Fruit fly (Drosophila melanogaster) whole organism: ENCODE measurements around the gene mEFTs.

Experiments
- CG8478 ChIP-seq: fragments of >200 bp; optimal IDR thresholded peaks from 2 replicates; lab custom pipeline; 2018; ENCODE audit warnings: inconsistent platforms
- Dll ChIP-seq: fragments of >200 bp; optimal IDR thresholded peaks from 2 replicates; lab custom pipeline; 2017
- EcR ChIP-seq, 2 experiments: fragments of >200 bp; optimal IDR thresholded peaks; 2 replicates each; lab custom pipeline; 2017; ENCODE audit warnings: missing biosample characterization in 2 of 2, missing genetic modification characterization in 2 of 2, missing genetic modification reagents in 2 of 2
- pan ChIP-seq: fragments of >200 bp; optimal IDR thresholded peaks from 2 replicates; lab custom pipeline; 2017
- psq ChIP-seq: fragments of >200 bp; optimal IDR thresholded peaks from 2 replicates; lab custom pipeline; 2017
- usp ChIP-seq: fragments of >200 bp; optimal IDR thresholded peaks from 2 replicates; lab custom pipeline; 2017; ENCODE audit warnings: missing biosample characterization, missing genetic modification characterization, mixed read lengths

The mEFTs gene

DNA sequence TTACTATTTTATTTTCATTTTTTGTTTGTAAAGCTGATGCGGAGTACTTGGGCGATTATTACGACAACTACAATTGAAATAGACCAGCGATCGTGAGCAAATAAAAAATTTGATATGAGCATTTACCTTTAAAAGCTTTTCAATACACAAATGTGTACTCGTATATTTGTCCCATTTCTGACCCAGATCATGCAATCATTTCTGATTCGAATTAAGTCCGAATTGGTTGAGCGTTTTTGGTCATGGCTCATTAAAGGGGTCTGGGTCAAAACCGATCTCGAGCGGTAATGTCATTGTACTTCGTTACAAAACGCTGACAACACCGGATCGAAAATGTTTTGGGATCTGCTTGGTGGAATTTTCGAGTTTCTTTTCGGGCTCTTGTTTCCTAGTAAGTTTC lies 14.6 kb downstream of the mEFTs start, which contains the start of gene CG43220:
Gene CG43220 (plus strand): TSS at position 301 of the 400 bp plus-strand sequence.
- TF ChIP-seq Dll (lab: Kevin White, UChicago): no peak
- TF ChIP-seq CG8478: no peak
- no peak for TF ChIP-seq psq
- no peak for TF ChIP-seq pan (lab: Kevin White, UChicago)
- TF ChIP-seq EcR (GFP tag; optimal IDR thresholded peaks at IDR 0.05; lab: Kevin White, UChicago): no peak
- TF ChIP-seq usp (GFP tag; lab: Kevin White, UChicago): no peak

DNA sequence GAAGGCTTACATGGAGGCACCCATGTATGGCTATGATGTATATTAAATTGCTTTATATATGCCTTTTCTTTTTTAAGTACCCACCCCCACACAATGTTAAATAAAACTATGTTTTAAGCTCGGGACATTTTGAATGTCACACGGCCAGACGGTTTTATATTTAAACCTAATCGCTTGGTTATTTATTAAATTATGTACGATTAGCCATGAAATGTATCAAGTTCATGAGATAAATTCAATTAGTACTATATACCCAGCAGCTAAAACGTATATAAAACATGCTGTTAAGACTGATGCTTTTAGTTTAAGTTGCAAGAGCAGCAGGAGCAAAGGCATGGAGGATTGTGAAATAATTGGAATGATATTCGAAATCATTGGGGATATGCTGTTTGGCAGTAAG lies 15.4 kb downstream of the mEFTs start, which contains the start of the genes CG43221 and CG43645:
Gene CG43221 (plus strand): TSS at position 301 of the 400 bp plus-strand sequence.
Gene CG43645 (plus strand): TSS at position 301 of the 400 bp plus-strand sequence.
- TF ChIP-seq usp (GFP tag; lab: Kevin White, UChicago) (no peak), EcR (GFP tag; optimal IDR thresholded peaks at IDR 0.05; lab: Kevin White, UChicago) (no peak), Dll (lab: Kevin White, UChicago) (no peak), pan (lab: Kevin White, UChicago) (no peak), CG8478 (no peak), psq (no peak)

DNA sequence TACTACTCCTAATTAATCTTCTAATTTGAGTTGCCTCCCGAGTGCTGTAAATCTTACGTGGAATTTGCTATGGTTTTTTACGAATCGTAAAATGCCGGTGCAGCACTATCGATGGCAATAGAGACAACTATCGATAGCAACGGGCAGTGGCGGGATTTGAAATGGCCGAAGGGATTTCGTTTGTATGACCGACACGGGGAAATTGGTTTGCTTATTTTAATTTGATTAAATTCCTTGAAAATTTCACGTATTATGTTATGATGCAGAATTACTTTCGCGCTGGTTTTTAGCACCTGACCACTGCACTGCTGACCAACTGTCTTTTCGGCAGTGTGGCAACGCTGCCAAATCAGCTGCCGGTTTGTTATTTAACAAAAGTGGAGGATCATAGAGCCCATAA lies 16.7 kb downstream of the mEFTs start, which contains the start of the genes GCS2beta and CG5131:
Gene GCS2beta (minus strand): TSS at position 134 of the 400 bp plus-strand sequence.
Gene CG5131 (plus strand): TSS at position 328 of the 400 bp plus-strand sequence.
- TF ChIP-seq Dll (lab: Kevin White, UChicago) (no peak), psq (no peak), CG8478 (no peak), pan (lab: Kevin White, UChicago) (no peak), EcR (GFP tag; optimal IDR thresholded peaks at IDR 0.05; lab: Kevin White, UChicago) (no peak)

DNA sequence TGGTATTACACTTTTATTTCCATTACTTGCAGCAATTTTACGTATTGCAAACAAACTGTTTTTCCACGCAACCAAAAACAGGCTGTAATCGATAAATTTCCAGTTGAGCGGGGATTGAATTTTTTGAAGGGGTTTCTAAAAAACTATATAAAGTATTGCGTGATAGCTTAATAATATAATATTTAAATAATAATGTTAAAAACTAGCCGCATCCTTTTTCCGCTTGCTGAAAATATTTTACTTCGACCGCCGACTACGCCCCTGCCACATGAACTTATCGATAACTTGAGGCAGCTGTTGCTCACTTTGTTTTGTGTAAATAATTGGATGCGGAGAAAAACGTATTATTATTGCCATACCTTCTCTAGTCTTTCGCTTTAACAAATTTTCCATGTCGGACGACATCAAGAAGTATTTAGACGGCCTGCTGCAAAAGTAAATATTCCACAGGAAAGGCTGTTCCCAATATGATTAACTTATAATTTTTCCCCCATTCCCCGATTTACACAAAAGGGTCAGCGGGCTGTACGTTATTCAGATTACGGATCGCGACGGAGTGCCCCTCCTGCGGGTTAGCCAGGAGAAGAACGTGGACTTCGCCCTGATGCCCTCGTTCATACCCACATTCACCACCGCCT lies 19.8 kb downstream of the mEFTs start, which contains the start of the genes fws and Lamtor3:
Gene fws (minus strand): TSS at position 87 of the 638 bp plus-strand sequence.
Gene Lamtor3 (plus strand): TSS at position 289 of the 638 bp plus-strand sequence.
- TF ChIP-seq usp (GFP tag; lab: Kevin White, UChicago) (no peak), CG8478 (no peak), psq (no peak), pan (lab: Kevin White, UChicago) (no peak), Dll (lab: Kevin White, UChicago) (no peak), EcR (GFP tag; optimal IDR thresholded peaks at IDR 0.05; lab: Kevin White, UChicago) (no peak)

DNA sequence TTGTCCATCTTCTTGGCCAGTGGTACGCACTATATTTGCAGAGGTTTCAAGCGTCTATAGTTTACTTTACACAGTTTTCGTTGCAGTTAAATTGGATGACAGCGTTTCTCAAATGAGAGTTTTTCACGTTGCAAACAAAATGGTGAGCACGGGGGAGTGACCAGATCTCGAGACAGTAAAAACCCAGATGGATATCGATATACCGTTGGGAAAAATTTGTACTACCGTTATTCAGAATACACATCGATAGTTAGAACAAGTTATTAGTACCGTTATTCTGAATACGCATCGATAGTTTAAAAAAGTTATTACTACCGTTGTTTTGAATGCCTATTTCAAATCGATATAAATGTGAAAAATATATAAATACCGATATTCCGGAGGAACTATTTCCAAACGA lies 23.2 kb downstream of the mEFTs start, which contains the start of gene cass:
Gene cass (minus strand): TSS at position 179 of the 400 bp plus-strand sequence.
- no peak for TF ChIP-seq pan (lab: Kevin White, UChicago)
- TF ChIP-seq psq: no peak
- no peak for TF ChIP-seq Dll (lab: Kevin White, UChicago)
- no peak for TF ChIP-seq EcR (GFP tag; optimal IDR thresholded peaks at IDR 0.05; lab: Kevin White, UChicago)
- no peak for TF ChIP-seq CG8478
- no peak for TF ChIP-seq usp (GFP tag; lab: Kevin White, UChicago)

DNA sequence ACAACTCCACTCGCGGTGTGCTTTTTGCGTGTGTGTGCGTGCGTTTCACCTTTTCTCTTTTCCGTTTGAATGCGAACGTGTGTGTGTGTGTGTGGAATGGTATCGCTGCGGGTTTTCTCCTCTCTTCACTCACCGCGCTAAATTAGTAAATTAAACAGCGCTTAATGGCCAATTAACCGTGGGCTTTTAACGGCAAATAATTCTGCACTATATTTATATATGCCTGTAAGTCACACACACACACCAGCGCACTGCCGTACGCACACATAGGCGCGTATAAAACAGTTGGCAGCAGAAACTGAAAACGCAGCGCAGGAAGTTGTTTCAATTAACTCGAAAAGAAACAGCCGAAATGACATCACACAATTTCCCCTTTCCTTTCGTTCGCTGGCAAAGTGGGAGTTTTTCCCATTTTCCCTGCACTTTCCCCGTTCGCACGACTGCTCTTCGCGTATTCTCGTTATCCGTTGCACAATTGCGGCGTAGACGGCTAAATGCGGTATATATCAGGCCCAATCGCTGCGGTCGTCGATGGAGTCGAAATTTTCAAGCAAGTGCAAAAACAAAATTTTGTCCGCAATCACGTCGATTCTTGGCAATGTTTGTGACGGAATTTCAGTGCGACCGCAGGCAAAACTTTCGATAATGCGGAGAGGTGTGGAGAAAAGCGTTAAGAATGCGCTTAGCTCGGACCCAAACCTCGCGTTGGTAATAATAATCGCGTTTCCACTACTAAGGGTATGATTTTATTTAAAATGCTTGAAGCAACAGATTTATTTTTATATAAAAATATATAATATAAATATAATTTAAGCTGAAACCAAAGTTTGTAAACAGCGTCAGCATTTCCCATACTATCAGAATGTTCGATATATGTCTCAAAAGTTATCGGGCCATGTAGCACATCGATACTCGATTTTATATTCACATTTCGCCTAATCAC lies 28.1 kb downstream of the mEFTs start, which contains the start of gene BicD:
Gene BicD (minus strand): TSS at position 634 of the 943 bp plus-strand sequence.
- TF ChIP-seq psq: no peak
- no peak for TF ChIP-seq Dll (lab: Kevin White, UChicago)
- TF ChIP-seq EcR (GFP tag; optimal IDR thresholded peaks at IDR 0.05; lab: Kevin White, UChicago): no peak
- TF ChIP-seq CG8478: no peak
- TF ChIP-seq pan (lab: Kevin White, UChicago): no peak
- no peak for TF ChIP-seq usp (GFP tag; lab: Kevin White, UChicago)

DNA sequence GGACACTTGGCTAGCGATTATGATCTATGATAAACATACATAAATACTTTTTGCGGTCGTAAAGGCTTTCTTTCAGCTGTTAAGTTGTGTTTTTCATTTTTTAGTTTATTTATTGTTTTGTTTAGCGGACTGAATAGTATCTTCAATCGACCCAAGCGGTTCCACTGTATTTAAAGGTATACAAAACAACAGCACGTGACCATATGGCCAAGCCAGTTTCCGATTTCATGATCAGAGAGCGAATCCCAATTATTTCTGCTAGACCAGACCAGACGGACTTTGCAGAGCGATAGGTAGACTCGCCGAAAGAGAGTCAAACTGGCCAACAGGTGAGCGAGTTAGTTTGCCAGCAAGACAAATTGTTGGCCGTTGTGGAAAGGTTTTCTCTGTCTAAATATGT lies 29.4 kb downstream of the mEFTs start, which contains the start of gene Sgt:
Gene Sgt (plus strand): TSS at position 80 of the 400 bp plus-strand sequence.
- TF ChIP-seq usp (GFP tag; lab: Kevin White, UChicago) (no peak), EcR (GFP tag; optimal IDR thresholded peaks at IDR 0.05; lab: Kevin White, UChicago) (no peak)

DNA sequence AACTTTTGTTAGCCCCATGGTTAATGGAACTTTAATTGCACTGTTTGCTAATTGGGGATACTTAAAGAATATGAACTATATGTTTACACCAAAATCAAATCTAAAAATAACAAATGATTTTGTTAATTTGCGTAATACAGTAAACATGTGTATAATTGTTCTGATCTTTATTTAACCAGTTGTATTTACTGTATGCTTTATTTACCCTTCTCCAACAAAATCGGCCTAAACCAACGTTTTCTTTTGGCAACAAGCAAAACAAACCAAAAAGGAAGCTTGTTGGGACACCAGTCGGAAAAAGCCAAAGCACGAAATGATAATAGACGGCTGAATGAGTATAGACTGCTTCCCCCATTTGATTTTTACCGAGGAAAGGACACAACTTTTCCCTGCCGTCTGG lies 30.3 kb downstream of the mEFTs start:
- TF ChIP-seq CG8478 (no peak), usp (GFP tag; lab: Kevin White, UChicago) (no peak), EcR (GFP tag; optimal IDR thresholded peaks at IDR 0.05; lab: Kevin White, UChicago) (no peak)

DNA sequence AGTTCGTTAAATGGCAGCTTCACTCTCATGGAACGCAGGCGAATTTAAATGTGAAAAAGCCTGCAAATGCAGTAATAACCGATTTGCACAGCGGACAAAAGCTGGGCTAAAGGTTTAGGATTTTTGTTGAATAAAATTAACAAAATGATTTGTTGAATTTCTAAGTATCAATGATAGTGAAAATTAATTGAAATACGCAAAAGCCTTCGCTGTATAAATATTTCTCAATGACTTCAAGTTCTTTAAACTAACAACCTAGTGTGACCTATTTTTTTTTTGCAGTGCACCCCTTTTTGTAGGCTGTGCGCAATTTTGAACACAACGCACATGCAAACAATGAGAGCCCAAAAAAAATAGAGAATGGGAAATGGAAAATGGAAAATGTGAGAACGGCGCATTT lies 34.0 kb downstream of the mEFTs start:
- TF ChIP-seq CG8478 (no peak), pan (lab: Kevin White, UChicago) (no peak), Dll (lab: Kevin White, UChicago) (no peak), psq (no peak), usp (GFP tag; lab: Kevin White, UChicago) (no peak), EcR (GFP tag; optimal IDR thresholded peaks at IDR 0.05; lab: Kevin White, UChicago) (no peak)

DNA sequence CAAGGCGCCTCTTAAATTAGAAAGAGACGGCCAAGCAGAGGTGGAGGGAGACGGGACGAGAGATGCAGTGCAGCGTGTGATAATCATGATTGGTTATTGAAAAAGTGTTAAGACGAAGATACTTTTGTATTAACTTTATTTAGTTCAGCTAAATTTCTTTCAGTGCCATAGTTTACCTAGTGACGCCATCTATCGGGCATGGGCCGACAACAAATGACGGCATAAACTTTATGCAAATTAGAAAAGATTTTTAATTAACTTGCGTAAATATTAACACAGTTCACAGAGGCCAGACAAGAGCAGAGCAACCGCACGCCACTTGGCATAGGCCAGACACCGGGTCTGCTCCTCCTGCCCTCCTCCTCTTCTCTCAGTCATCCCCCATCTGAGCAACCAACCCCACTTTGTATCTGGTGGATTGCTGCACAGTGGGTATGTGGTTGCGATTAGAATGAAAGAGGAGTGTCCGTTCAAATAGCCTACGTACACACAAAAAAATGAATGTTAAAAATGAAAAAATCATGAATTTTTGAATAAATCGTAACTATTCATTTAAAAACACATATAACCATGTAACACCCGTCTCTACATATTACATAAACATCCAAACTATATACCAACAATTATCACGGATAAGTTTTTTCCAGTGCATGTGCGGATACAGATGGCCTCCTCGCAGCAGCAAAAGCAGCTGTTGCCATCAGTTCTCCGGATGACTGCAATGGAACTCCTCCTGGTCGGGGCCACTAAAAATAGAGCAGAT lies 34.8 kb downstream of the mEFTs start:
- TF ChIP-seq CG8478: no peak
- TF ChIP-seq psq: no peak

DNA sequence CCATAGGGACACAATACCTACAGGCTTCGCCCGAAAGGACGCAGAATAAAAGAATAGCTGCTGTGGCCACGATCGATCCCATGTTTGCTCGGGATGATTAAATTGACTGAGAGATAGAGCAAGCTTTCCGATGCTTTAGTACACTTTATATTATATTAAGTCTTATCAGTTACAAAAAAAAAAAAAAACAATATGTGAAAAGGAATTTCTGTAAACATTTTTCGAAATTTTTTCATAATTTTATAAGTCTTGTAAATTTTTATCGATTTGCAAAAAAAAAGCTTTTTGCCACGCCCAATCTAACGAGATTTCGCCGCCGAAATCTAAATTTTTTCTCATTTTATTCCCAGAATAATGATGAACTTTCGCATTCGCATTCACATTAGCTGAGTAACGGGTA lies 43.0 kb downstream of the mEFTs start, which contains the start of gene CG18563:
Gene CG18563 (minus strand): TSS at position 101 of the 400 bp plus-strand sequence.
- TF ChIP-seq usp (GFP tag; lab: Kevin White, UChicago) (no peak), Dll (lab: Kevin White, UChicago) (no peak), EcR (GFP tag; optimal IDR thresholded peaks at IDR 0.05; lab: Kevin White, UChicago) (no peak), psq (no peak), CG8478 (no peak)
